Worm (Caenorhabditis elegans): Measurements from ENCODE around the gene F32D1.3.
A peak's percentile ranks its signal among the peaks of the same experiment; 100 is the strongest.

Gene F32D1.3

DNA sequence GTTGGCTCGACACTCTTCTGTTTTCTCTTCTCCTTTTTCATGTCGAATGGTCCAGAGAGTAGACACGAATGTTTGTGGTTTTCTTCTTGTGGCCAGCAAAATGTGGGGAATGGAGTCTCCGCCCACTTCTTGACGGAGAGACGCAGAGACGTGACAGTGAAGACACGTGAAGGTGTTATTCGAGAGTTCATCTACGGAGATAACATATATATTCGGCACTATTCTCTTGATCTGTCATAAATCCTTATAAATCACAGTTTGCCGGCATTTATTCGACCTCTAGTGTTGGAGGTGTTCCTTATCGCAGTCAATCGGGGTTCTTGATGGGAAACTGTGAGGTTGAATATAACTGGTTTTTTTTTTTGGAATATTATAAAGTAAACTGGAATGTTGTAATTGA lies at the start of gene F32D1.3:
Gene F32D1.3 (minus strand): TSS at position 65 of the 400 bp plus-strand sequence.
- TF ChIP-seq elt-3 (tag; optimal IDR thresholded peaks at IDR 0.05), result peak; percentile 37
- TF ChIP-seq nhr-237 (tag; optimal IDR thresholded peaks at IDR 0.05), result no peak
- TF ChIP-seq nhr-28 (tag; optimal IDR thresholded peaks at IDR 0.05), result no peak
- peak; percentile 69 for TF ChIP-seq elt-1 (tag; optimal IDR thresholded peaks at IDR 0.05; ENCODE audit: borderline replicate concordance, insufficient read depth)
- peak; percentile 19 for TF ChIP-seq nhr-2 (tag; optimal IDR thresholded peaks at IDR 0.05)
- peak; percentile 51 for TF ChIP-seq unc-62 (GFP tag; optimal IDR thresholded peaks at IDR 0.05)
- TF ChIP-seq nhr-12 (tag; optimal IDR thresholded peaks at IDR 0.05), result no peak

DNA sequence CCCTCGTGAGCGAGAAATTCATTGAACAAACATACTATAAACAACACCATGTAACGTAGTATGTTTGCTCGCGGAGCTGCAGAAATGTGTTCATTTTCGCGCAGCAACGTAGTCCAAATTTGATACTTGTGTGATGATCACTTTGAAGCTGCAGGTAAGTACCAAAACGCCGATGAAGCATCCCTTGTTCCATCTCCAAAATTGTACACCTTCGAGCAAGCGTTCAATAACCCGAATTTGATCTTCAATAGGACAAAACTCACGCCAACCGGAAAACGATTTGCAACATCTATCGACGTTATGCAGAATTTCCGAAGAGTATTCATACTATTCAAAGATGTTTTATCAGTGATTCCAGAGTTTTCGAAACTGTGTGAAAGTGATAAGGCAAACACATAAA lies 49.3 kb upstream of the F32D1.3 start, which contains the start of gene Y47D7A.3:
Gene Y47D7A.3 (plus strand): TSS at position 301 of the 400 bp plus-strand sequence.
- TF ChIP-seq elt-1 (tag; optimal IDR thresholded peaks at IDR 0.05; ENCODE audit: borderline replicate concordance, insufficient read depth), result no peak
- no peak for TF ChIP-seq nhr-76 (tag; optimal IDR thresholded peaks at IDR 0.05)
- TF ChIP-seq mep-1 (tag; optimal IDR thresholded peaks at IDR 0.05), result no peak
- TF ChIP-seq nhr-28 (tag; optimal IDR thresholded peaks at IDR 0.05), result no peak
- no peak for TF ChIP-seq unc-39 (tag; optimal IDR thresholded peaks at IDR 0.05)
- no peak for TF ChIP-seq mls-2 (tag; optimal IDR thresholded peaks at IDR 0.05)

DNA sequence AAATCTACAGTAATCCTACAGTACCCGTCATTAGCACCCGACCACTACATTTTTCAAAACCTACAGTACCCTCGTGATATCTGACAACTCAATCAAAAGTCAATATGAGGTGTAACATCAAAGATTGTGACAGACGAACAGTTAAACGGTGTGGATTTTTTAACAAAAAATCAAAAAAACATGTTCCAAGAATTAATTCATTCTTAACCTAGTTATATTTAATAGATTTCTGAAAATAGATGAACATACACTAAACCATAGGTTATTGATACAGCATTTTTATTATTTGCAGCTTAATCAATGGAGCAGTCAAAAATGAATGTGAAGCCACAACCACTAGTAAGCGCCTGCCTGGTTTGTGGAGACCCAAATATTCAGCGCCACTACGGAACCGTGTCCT lies 46.1 kb upstream of the F32D1.3 start, which contains the start of gene nhr-118:
Gene nhr-118 (plus strand): TSS at position 301 of the 400 bp plus-strand sequence.
- no peak for TF ChIP-seq lin-13 (tag; optimal IDR thresholded peaks at IDR 0.05)
- no peak for TF ChIP-seq mep-1 (tag; optimal IDR thresholded peaks at IDR 0.05)
- no peak for TF ChIP-seq snpc-4 (tag; optimal IDR thresholded peaks at IDR 0.05)
- no peak for TF ChIP-seq sptf-1 (tag; optimal IDR thresholded peaks at IDR 0.05)
- TF ChIP-seq nhr-28 (tag; optimal IDR thresholded peaks at IDR 0.05), result no peak
- no peak for TF ChIP-seq elt-1 (tag; optimal IDR thresholded peaks at IDR 0.05; ENCODE audit: borderline replicate concordance, insufficient read depth)
- TF ChIP-seq zip-8 (tag; optimal IDR thresholded peaks at IDR 0.05), result no peak
- TF ChIP-seq unc-120 (tag; optimal IDR thresholded peaks at IDR 0.05; ENCODE audit: poor library complexity, severe bottlenecking), result no peak
- TF ChIP-seq lsy-2 (tag; optimal IDR thresholded peaks at IDR 0.05), result no peak
- TF ChIP-seq hlh-1 (tag; optimal IDR thresholded peaks at IDR 0.05), result no peak
- no peak for TF ChIP-seq nhr-2 (tag; optimal IDR thresholded peaks at IDR 0.05)

DNA sequence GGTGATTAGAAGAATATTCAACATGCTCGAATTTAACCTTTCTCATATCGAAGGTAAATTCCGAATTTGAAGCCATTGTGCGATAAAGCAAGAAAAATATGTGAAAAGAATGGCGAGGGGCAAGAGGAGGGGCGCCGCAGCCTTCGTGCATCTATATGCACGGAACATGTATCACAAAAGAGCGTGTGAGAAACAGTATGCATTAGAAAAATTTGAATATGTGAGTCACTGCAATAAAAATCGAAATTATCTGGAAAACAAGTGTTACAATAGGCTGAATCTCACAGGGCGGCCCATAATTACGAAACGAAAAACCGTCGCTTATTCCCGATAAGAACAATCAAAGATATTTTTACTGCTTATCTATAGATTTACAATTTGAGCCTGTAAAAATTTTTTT lies 40.5 kb upstream of the F32D1.3 start, which contains the start of gene F13A2.5:
Gene F13A2.5 (minus strand): TSS at position 101 of the 400 bp plus-strand sequence.
- no peak for TF ChIP-seq flh-1 (GFP tag; optimal IDR thresholded peaks at IDR 0.05)
- no peak for TF ChIP-seq elt-1 (tag; optimal IDR thresholded peaks at IDR 0.05; ENCODE audit: borderline replicate concordance, insufficient read depth)
- TF ChIP-seq snpc-4 (tag; optimal IDR thresholded peaks at IDR 0.05), result no peak
- no peak for TF ChIP-seq elt-3 (tag; optimal IDR thresholded peaks at IDR 0.05)
- TF ChIP-seq blmp-1 (tag; optimal IDR thresholded peaks at IDR 0.05), result no peak
- TF ChIP-seq nhr-237 (tag; optimal IDR thresholded peaks at IDR 0.05), result no peak
- no peak for TF ChIP-seq M03D4.4 (tag; optimal IDR thresholded peaks at IDR 0.05)
- TF ChIP-seq lin-13 (tag; optimal IDR thresholded peaks at IDR 0.05), result no peak
- TF ChIP-seq ztf-11 (tag; optimal IDR thresholded peaks at IDR 0.05), result no peak
- TF ChIP-seq unc-62 (GFP tag; optimal IDR thresholded peaks at IDR 0.05), result no peak
- TF ChIP-seq nhr-2 (tag; optimal IDR thresholded peaks at IDR 0.05), result no peak
- TF ChIP-seq ceh-39 (tag; optimal IDR thresholded peaks at IDR 0.05), result no peak

DNA sequence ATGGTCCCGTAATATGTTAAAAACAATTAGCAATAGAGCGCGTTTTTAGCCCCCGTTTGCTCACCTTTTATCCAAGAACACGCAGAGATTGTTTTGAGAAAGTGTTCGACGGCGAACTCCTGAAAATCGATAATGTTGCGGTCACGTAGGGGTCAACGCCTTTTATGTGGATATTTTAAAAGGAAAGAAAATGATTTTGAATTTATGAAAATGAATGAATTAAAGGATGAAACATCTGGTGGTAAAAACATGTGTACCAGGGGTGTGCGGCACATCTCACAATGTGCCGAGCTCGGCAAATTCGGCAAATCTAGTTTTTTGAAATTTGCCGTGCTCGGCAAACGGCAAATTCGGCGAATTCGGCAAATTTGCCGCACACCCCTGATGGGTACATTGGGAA lies 38.7 kb upstream of the F32D1.3 start, which contains the start of gene F13A2.4:
Gene F13A2.4 (minus strand): TSS at position 101 of the 400 bp plus-strand sequence.
- TF ChIP-seq nhr-237 (tag; optimal IDR thresholded peaks at IDR 0.05) (no peak), unc-62 (GFP tag; optimal IDR thresholded peaks at IDR 0.05) (no peak)

DNA sequence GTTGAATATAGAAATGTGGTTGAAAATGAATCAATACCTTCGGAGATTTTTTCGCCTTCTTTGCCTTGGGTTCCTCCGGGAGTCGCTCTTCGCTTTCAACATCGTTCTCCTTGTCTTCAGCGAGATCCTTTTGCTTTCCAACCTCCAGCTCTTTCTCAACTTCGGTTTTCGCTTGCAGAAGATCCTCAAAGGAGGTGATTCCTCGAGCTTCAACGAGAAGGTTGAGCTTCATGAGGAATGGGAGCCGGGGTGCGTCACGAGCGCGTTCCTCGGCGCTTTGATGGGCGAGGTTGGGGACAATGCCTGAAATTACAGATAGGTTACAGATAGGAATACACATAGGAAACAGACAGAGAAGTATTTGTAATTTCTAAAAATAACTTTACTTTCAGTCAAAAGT lies 37.5 kb upstream of the F32D1.3 start:
- TF ChIP-seq unc-120 (tag; optimal IDR thresholded peaks at IDR 0.05; ENCODE audit: poor library complexity, severe bottlenecking) (no peak), drap-1 (GFP tag; optimal IDR thresholded peaks at IDR 0.05) (no peak), elt-1 (tag; optimal IDR thresholded peaks at IDR 0.05; ENCODE audit: borderline replicate concordance, insufficient read depth) (no peak), ceh-83 (GFP tag; optimal IDR thresholded peaks at IDR 0.05) (no peak), ceh-43 (GFP tag; optimal IDR thresholded peaks at IDR 0.05) (no peak), lin-13 (tag; optimal IDR thresholded peaks at IDR 0.05) (no peak)

DNA sequence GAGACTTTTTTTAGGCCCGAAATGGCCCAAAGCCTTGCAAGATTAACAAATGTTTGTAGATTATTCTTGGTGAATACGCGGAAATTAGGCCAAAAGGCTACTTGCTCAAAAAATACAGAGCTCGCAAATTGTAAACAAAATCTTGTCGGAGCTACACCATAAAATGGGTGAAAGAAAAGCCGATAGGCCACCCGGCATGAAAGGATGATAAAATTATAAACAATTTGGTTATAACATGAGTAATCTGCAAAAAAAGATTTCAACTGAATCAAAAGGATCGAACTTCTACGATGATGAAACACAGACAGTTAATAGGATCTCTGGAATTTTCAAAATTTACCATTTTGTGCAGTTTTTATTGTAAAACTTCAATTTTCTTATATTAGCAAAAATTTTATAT lies 36.8 kb upstream of the F32D1.3 start:
- TF ChIP-seq ztf-11 (tag; optimal IDR thresholded peaks at IDR 0.05), result no peak
- TF ChIP-seq snpc-4 (tag; optimal IDR thresholded peaks at IDR 0.05), result no peak
- no peak for TF ChIP-seq unc-39 (tag; optimal IDR thresholded peaks at IDR 0.05)
- TF ChIP-seq ceh-83 (GFP tag; optimal IDR thresholded peaks at IDR 0.05), result no peak
- TF ChIP-seq cnd-1 (tag; optimal IDR thresholded peaks at IDR 0.05), result no peak
- TF ChIP-seq tbx-8 (GFP tag; optimal IDR thresholded peaks at IDR 0.05), result no peak
- TF ChIP-seq blmp-1 (tag; optimal IDR thresholded peaks at IDR 0.05), result no peak
- no peak for TF ChIP-seq pha-4 (tag; optimal IDR thresholded peaks at IDR 0.05)
- no peak for TF ChIP-seq nhr-2 (tag; optimal IDR thresholded peaks at IDR 0.05)
